Worm (Caenorhabditis elegans): ENCODE data around the gene snx-17.

The snx-17 gene

DNA sequence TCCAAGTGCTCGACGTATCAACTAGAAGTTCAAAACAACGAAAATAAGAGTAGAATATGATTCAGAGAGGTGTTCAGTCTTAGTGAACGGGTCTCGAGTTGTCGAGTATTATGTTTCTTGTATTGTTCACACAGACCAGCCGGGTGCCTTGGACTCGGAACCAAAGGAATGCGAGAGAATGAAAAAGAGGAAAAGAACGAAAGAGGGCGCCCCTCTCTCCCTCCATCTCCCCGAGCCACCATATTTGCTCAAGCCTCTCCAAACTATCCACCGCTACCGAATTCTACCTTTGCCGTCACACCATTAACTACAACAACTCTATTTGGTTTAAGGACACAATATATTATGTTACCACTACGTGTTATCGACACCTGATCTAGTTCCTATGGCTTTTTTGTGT, 39.7 kb upstream of the snx-17 start:
- TF ChIP-seq nfya-2 (GFP tag; IDR thresholded peaks at IDR 0.05) (no peak), attf-5 (GFP tag; optimal IDR thresholded peaks at IDR 0.05) (no peak), Y53F4B.3 (GFP tag; IDR thresholded peaks at IDR 0.05) (no peak), lin-54 (GFP tag; optimal IDR thresholded peaks at IDR 0.05) (no peak), ztf-18 (tag; optimal IDR thresholded peaks at IDR 0.05) (no peak), ets-4 (GFP tag; optimal IDR thresholded peaks at IDR 0.05) (no peak), somi-1 (GFP tag; optimal IDR thresholded peaks at IDR 0.05) (no peak), akir-1 (GFP tag; optimal IDR thresholded peaks at IDR 0.05) (no peak), hlh-26 (GFP tag; conservative IDR thresholded peaks at IDR 0.05) (no peak), Y79H2A.3 (GFP tag; conservative IDR thresholded peaks at IDR 0.05) (no peak), rec-8 (tag; optimal IDR thresholded peaks at IDR 0.05) (no peak)

DNA sequence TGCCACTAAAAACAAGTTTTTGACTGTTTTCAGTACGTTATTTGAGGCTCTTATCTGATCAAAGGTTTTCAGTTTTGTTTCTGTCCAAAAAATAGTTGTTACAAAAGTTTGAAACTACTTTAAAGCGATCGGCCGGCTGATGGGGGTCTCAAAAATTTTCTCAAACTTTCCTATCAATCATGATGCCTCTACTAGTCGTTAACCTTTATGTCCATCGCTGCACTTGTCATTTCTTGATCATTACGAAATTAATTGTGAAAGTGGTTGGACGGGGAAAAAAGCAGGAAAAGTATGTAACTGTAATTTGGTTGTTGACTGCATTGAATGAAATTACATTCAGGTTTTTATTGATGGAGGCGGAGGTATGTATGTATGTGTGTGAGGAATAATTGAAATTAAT, 37.8 kb upstream of the snx-17 start:
- no peak for TF ChIP-seq hmg-20 (GFP tag; IDR thresholded peaks at IDR 0.05)
- TF ChIP-seq B0035.1 (tag; optimal IDR thresholded peaks at IDR 0.05): no peak
- TF ChIP-seq nhr-80 (tag; optimal IDR thresholded peaks at IDR 0.05): peak; percentile 43
- no peak for TF ChIP-seq nhr-179 (tag; optimal IDR thresholded peaks at IDR 0.05)
- no peak for TF ChIP-seq hsf-1 (GFP tag; IDR thresholded peaks at IDR 0.05)
- TF ChIP-seq ZK185.1 (tag; optimal IDR thresholded peaks at IDR 0.05; ENCODE audit: poor library complexity, severe bottlenecking): no peak
- no peak for TF ChIP-seq hrde-1 (tag; optimal IDR thresholded peaks at IDR 0.05; ENCODE audit: borderline replicate concordance)
- TF ChIP-seq cebp-1 (GFP tag; IDR thresholded peaks at IDR 0.05): peak; percentile 73
- TF ChIP-seq cebp-1 (tag; optimal IDR thresholded peaks at IDR 0.05): peak; percentile 78
- TF ChIP-seq lin-54 (GFP tag; optimal IDR thresholded peaks at IDR 0.05): no peak
- TF ChIP-seq attf-5 (GFP tag; optimal IDR thresholded peaks at IDR 0.05): no peak
- peak; percentile 2 for TF ChIP-seq unc-62 (GFP tag; optimal IDR thresholded peaks at IDR 0.05)
- no peak for TF ChIP-seq mes-4 (tag; optimal IDR thresholded peaks at IDR 0.05)

DNA sequence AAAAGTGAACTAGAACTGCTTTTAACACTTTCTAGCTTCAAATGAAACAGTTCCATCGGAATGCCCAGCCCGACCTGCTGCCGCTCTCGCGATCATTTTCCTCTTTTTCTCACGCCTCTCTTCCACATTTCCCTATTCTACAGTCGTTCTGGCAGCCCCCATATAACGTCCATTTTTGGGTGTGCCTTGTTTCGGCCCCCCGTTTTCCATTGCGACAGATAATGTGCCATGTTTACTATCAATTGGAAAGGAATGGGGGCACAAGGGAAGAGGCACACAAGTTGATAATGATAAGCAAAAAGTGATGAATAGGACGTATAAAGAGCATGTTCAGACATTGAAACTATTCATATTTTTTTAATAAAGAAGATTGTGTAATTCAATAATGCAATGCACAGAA, 36.9 kb upstream of the snx-17 start:
- no peak for TF ChIP-seq hmg-1.2 (GFP tag; IDR thresholded peaks at IDR 0.05)
- peak; percentile 82 for TF ChIP-seq dox-1 (GFP tag; IDR thresholded peaks at IDR 0.05)
- no peak for TF ChIP-seq C17E4.6 (GFP tag; IDR thresholded peaks at IDR 0.05)
- peak; percentile 33 for TF ChIP-seq ets-4 (GFP tag; optimal IDR thresholded peaks at IDR 0.05)
- TF ChIP-seq nhr-90 (tag; optimal IDR thresholded peaks at IDR 0.05): peak; percentile 37
- TF ChIP-seq let-607 (tag; optimal IDR thresholded peaks at IDR 0.05): peak in 1 of 2 experiments; percentile 10
- no peak for TF ChIP-seq F57C9.4 (tag; optimal IDR thresholded peaks at IDR 0.05)
- TF ChIP-seq Y95B8A.8 (GFP tag; IDR thresholded peaks at IDR 0.05): no peak
- no peak for TF ChIP-seq K11D2.4 (GFP tag; IDR thresholded peaks at IDR 0.05)
- peak; percentile 61; the same call in 1 of the 2 replicates for TF ChIP-seq egl-44 (GFP tag; IDR thresholded peaks at IDR 0.05)
- TF ChIP-seq egl-18 (GFP tag; IDR thresholded peaks at IDR 0.05): no peak
- peak; percentile 97 for TF ChIP-seq nhr-80 (tag; optimal IDR thresholded peaks at IDR 0.05)
- no peak for TF ChIP-seq Y53F4B.3 (GFP tag; IDR thresholded peaks at IDR 0.05)
- peak; percentile 1 for TF ChIP-seq atf-7 (tag; optimal IDR thresholded peaks at IDR 0.05)
- TF ChIP-seq tbp1 (GFP tag; optimal IDR thresholded peaks at IDR 0.05): peak; percentile 52
- TF ChIP-seq dpff-1 (tag; optimal IDR thresholded peaks at IDR 0.05): no peak
- TF ChIP-seq lin-40 (tag; optimal IDR thresholded peaks at IDR 0.05): no peak
- TF ChIP-seq ztf-3 (GFP tag; optimal IDR thresholded peaks at IDR 0.05): no peak
- TF ChIP-seq ztf-22 (GFP tag; optimal IDR thresholded peaks at IDR 0.05): peak; percentile 58
- TF ChIP-seq pbrm-1 (GFP tag; IDR thresholded peaks at IDR 0.05): no peak
- no peak for TF ChIP-seq attf-6 (GFP tag; IDR thresholded peaks at IDR 0.05)
- TF ChIP-seq ceh-79 (tag; optimal IDR thresholded peaks at IDR 0.05): no peak
- TF ChIP-seq egrh-3 (GFP tag; IDR thresholded peaks at IDR 0.05): peak; percentile 11; the same call in 1 of the 2 replicates
- peak; percentile 16 for TF ChIP-seq chd-7 (tag; optimal IDR thresholded peaks at IDR 0.05)
- TF ChIP-seq ztf-25 (GFP tag; IDR thresholded peaks at IDR 0.05): no peak
- no peak for TF ChIP-seq hmg-20 (GFP tag; IDR thresholded peaks at IDR 0.05)
- peak; percentile 49; the same call in 1 of the 2 replicates for TF ChIP-seq cebp-1 (GFP tag; IDR thresholded peaks at IDR 0.05)
- no peak for TF ChIP-seq cebp-1 (tag; optimal IDR thresholded peaks at IDR 0.05)
- TF ChIP-seq D2030.7 (GFP tag; IDR thresholded peaks at IDR 0.05): no peak
- TF ChIP-seq ztf-26 (tag; optimal IDR thresholded peaks at IDR 0.05): peak; percentile 23

Data from whole organism, young adult.